Fruit fly (Drosophila melanogaster) whole organism, pupa: Measurements from ENCODE around the gene tna.

Experiments used
- CG10348 ChIP-seq: fragments of 200-800 bp; sonication (Bioruptor generic); IDR thresholded peaks from 2 replicates; pipeline ENCODE4 v1.3.6; 2022; ENCODE audit warnings: missing biosample characterization, missing genetic modification characterization
- CG12605 ChIP-seq: fragments of 200-800 bp; sonication (Bioruptor generic); IDR thresholded peaks from 2 replicates; pipeline ENCODE4 v1.3.6; 2022; ENCODE audit warnings: missing biosample characterization, missing genetic modification characterization
- CG13204 ChIP-seq: fragments of 200-800 bp; sonication (Bioruptor generic); optimal IDR thresholded peaks from 2 replicates; lab custom pipeline; 2018; ENCODE audit warnings: missing biosample characterization, mild to moderate bottlenecking, missing genetic modification characterization, moderate library complexity
- CG14655 ChIP-seq: fragments of 200-800 bp; sonication (Bioruptor generic); optimal IDR thresholded peaks from 3 replicates; lab custom pipeline; 2017; ENCODE audit warnings: mild to moderate bottlenecking, missing biosample characterization, missing genetic modification reagents, missing genetic modification characterization
- CG15710 ChIP-seq: fragments of 200-800 bp; sonication (Bioruptor generic); optimal IDR thresholded peaks from 2 replicates; lab custom pipeline; 2018; ENCODE audit warnings: missing biosample characterization, mild to moderate bottlenecking, missing genetic modification characterization, moderate library complexity
- CG17806 ChIP-seq: fragments of 200-800 bp; sonication (Bioruptor generic); optimal IDR thresholded peaks from 2 replicates; lab custom pipeline; 2018; ENCODE audit warnings: missing biosample characterization, mild to moderate bottlenecking, missing genetic modification characterization, moderate library complexity
- CG32121 ChIP-seq: fragments of 200-800 bp; sonication (Bioruptor generic); IDR thresholded peaks from 2 replicates; pipeline ENCODE4 v1.3.6; 2022; ENCODE audit warnings: missing biosample characterization, missing genetic modification characterization
- CG34367 ChIP-seq: fragments of 200-800 bp; sonication (Bioruptor generic); optimal IDR thresholded peaks from 2 replicates; lab custom pipeline; 2018; ENCODE audit warnings: missing biosample characterization, mild to moderate bottlenecking, missing genetic modification characterization
- CG4496 ChIP-seq: fragments of 200-800 bp; sonication (Bioruptor generic); IDR thresholded peaks from 3 replicates; pipeline ENCODE4 v1.3.6; 2022; ENCODE audit warnings: missing biosample characterization, missing genetic modification characterization
- CG8159 ChIP-seq: fragments of 200-800 bp; sonication (Bioruptor generic); optimal IDR thresholded peaks from 3 replicates; lab custom pipeline; 2018; ENCODE audit warnings: missing biosample characterization, mild to moderate bottlenecking, missing genetic modification characterization, moderate library complexity
- CG8301 ChIP-seq: fragments of 200-800 bp; sonication (Bioruptor generic); optimal IDR thresholded peaks from 2 replicates; lab custom pipeline; 2018; ENCODE audit warnings: missing biosample characterization, mild to moderate bottlenecking, missing genetic modification characterization
- CG9948 ChIP-seq: fragments of 200-800 bp; sonication (Bioruptor generic); optimal IDR thresholded peaks from 2 replicates; lab custom pipeline; 2018; ENCODE audit warnings: missing biosample characterization, mild to moderate bottlenecking, missing genetic modification characterization, moderate library complexity
- D1 ChIP-seq: fragments of 200-800 bp; sonication (Bioruptor generic); optimal IDR thresholded peaks from 2 replicates; lab custom pipeline; 2018; ENCODE audit warnings: missing biosample characterization, mild to moderate bottlenecking, missing genetic modification characterization, moderate library complexity
- EcR ChIP-seq: fragments of 200-800 bp; sonication (Bioruptor generic); optimal IDR thresholded peaks from 3 replicates; lab custom pipeline; 2019; ENCODE audit warnings: missing biosample characterization, missing genetic modification characterization, mild to moderate bottlenecking, moderate library complexity, missing genetic modification reagents
- Ets98B ChIP-seq: fragments of 200-800 bp; sonication (Bioruptor generic); IDR thresholded peaks from 2 replicates; pipeline ENCODE4 v1.3.6; 2022; ENCODE audit warnings: missing biosample characterization, missing genetic modification characterization
- Pif1A ChIP-seq: fragments of 200-800 bp; sonication (Bioruptor generic); optimal IDR thresholded peaks from 3 replicates; lab custom pipeline; 2016; ENCODE audit warnings: missing biosample characterization, missing genetic modification characterization
- Pif1B ChIP-seq: fragments of 200-800 bp; sonication (Bioruptor generic); optimal IDR thresholded peaks from 3 replicates; lab custom pipeline; 2016; ENCODE audit warnings: missing biosample characterization, missing genetic modification characterization
- Snoo ChIP-seq: fragments of 200-800 bp; sonication (Bioruptor generic); optimal IDR thresholded peaks from 3 replicates; lab custom pipeline; 2017; ENCODE audit warnings: missing biosample characterization, mild to moderate bottlenecking, missing genetic modification characterization, inconsistent platforms
- fd96Ca ChIP-seq: fragments of 200-800 bp; sonication (Bioruptor generic); IDR thresholded peaks from 3 replicates; pipeline ENCODE4 v1.3.6; 2022; ENCODE audit warnings: missing biosample characterization, missing genetic modification characterization
- gl ChIP-seq: fragments of 200-800 bp; sonication (Bioruptor generic); optimal IDR thresholded peaks from 2 replicates; lab custom pipeline; 2018; ENCODE audit warnings: missing biosample characterization, mild to moderate bottlenecking, missing genetic modification characterization
- rn ChIP-seq: fragments of 200-800 bp; sonication (Bioruptor generic); IDR thresholded peaks from 2 replicates; pipeline ENCODE4 v1.3.6; 2022; ENCODE audit warnings: missing biosample characterization, missing genetic modification characterization

The tna gene

dm6 chr3L:10898256-10898735 lies 63.0 kb downstream of the tna start:
- TF ChIP-seq fd96Ca (no peak), CG13204 (GFP tag; lab: Kevin White, UChicago) (peak; percentile 14), Ets98B (no peak), CG17806 (tag; lab: Kevin White, UChicago) (no peak), D1 (no peak), gl (tag; lab: Kevin White, UChicago) (peak; percentile 37), CG8159 (peak; percentile 16), CG14655 (GFP tag; lab: Kevin White, UChicago) (no peak)

dm6 chr3L:10899087-10899511 lies 63.8 kb downstream of the tna start, which contains the start of gene Aps:
Gene Aps (minus strand): TSS chr3L:10899123.
- TF ChIP-seq CG4496 (peak; percentile 26; the same call in 1 of the 3 replicates), CG12605 (GFP tag; lab: Robert Waterston, UW) (no peak), Pif1B (peak; percentile 16), CG8301 (tag; lab: Kevin White, UChicago) (no peak), CG9948 (tag; lab: Kevin White, UChicago) (no peak), CG14655 (GFP tag; lab: Kevin White, UChicago) (no peak)

DNA sequence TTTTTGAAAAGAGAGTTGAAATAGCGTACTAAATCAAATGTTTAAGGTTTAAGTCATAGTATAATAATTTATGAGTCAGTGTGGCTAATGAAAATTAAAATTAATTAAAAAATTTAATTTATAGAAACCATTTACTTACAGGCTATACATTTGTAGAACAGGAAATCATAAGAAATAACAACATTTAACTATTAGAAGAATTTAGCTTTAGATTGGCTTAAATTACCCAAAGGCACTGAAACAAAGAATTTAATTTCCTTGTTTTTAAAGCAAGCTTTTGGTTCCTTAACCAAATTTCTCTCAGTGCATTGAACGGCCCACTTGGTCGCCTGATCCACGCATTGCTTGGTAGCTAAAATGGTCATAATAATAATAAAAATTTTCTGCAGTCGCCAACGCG lies 68.1 kb downstream of the tna start:
- TF ChIP-seq CG8301 (tag; lab: Kevin White, UChicago) (peak; percentile 56), Pif1B (no peak), CG12605 (GFP tag; lab: Robert Waterston, UW) (no peak), CG10348 (GFP tag; lab: Robert Waterston, UW) (no peak), Snoo (tag; lab: Kevin White, UChicago) (peak; percentile 20), CG8159 (peak; percentile 5), CG9948 (tag; lab: Kevin White, UChicago) (peak; percentile 59), CG14655 (GFP tag; lab: Kevin White, UChicago) (peak; percentile 81)

DNA sequence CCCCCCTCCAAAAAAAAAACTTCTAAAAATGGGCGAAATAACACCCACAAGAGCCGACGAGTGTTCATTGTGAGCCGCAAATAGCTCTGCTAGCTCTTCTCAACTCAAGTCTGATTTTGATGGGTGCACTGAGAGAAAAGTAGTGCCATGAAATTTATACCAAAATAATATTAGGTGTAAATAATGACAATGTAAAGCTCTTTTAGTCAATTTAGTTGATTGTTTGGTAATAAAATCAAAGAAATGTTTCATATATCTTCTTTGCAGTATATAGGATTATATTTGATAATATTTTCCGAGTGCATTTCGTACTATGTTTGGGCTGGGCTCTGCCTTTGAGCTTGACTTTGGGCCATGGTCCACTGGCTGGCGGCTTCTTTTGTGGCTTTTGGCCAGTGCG lies 69.4 kb downstream of the tna start:
- TF ChIP-seq CG17806 (tag; lab: Kevin White, UChicago): peak; percentile 63
- TF ChIP-seq CG8301 (tag; lab: Kevin White, UChicago): peak; percentile 51
- peak; percentile 62 for TF ChIP-seq CG9948 (tag; lab: Kevin White, UChicago)
- peak; percentile 63 for TF ChIP-seq CG8159
- peak; percentile 1 for TF ChIP-seq gl (tag; lab: Kevin White, UChicago)
- TF ChIP-seq CG4496: peak; percentile 15; the same call in 1 of the 3 replicates
- TF ChIP-seq Ets98B: peak; percentile 32; the same call in 1 of the 2 replicates
- no peak for TF ChIP-seq Pif1B
- TF ChIP-seq CG32121 (GFP tag; lab: Robert Waterston, UW): no peak
- TF ChIP-seq EcR (GFP tag; lab: Kevin White, UChicago): no peak
- peak; percentile 63 for TF ChIP-seq CG14655 (GFP tag; lab: Kevin White, UChicago)

dm6 chr3L:10909612-10910011 lies 74.3 kb downstream of the tna start:
- peak; percentile 5 for TF ChIP-seq CG14655 (GFP tag; lab: Kevin White, UChicago)
- TF ChIP-seq Snoo (tag; lab: Kevin White, UChicago): no peak
- TF ChIP-seq CG8159: peak; percentile 19
- TF ChIP-seq, all 21 proteins: peak for 2

DNA sequence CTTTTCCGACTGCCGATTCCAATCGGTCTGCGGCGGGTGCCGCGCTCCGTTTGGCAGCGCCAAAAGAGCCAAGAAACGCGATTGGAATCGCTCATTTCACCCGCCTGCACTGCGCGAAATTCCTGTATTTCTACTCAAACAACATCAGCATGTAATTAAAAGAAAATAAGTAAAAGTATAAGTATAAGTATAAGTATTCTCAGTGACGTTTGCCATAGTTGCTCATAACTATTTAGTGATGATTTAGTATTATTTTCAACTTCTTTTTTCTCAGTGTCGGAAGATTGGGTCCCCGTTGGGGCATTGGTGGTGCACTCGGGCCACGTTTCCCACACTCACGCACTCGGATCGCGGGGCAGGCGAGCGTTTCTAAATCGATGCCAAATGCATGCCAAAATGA lies 77.9 kb downstream of the tna start:
- TF ChIP-seq gl (tag; lab: Kevin White, UChicago) (no peak), CG10348 (GFP tag; lab: Robert Waterston, UW) (no peak; the same call in 1 of the 2 replicates), Ets98B (peak; percentile 92), fd96Ca (peak; percentile 88), rn (GFP tag; lab: Robert Waterston, UW) (peak; percentile 78), CG13204 (GFP tag; lab: Kevin White, UChicago) (no peak), CG8159 (peak; percentile 55), CG9948 (tag; lab: Kevin White, UChicago) (peak; percentile 47), CG17806 (tag; lab: Kevin White, UChicago) (peak; percentile 49), Pif1B (peak; percentile 50), CG32121 (GFP tag; lab: Robert Waterston, UW) (peak; percentile 89), CG4496 (peak; percentile 86), CG15710 (tag; lab: Kevin White, UChicago) (peak; percentile 58), EcR (GFP tag; lab: Kevin White, UChicago) (no peak), Snoo (tag; lab: Kevin White, UChicago) (peak; percentile 40), CG34367 (tag; lab: Kevin White, UChicago) (peak; percentile 54), CG12605 (GFP tag; lab: Robert Waterston, UW) (peak; percentile 79), CG14655 (GFP tag; lab: Kevin White, UChicago) (peak; percentile 62), CG8301 (tag; lab: Kevin White, UChicago) (peak; percentile 68), Pif1A (GFP tag; lab: Kevin White, UChicago) (peak; percentile 72), D1 (no peak)

dm6 chr3L:10917263-10917662 lies 81.9 kb downstream of the tna start:
- TF ChIP-seq CG12605 (GFP tag; lab: Robert Waterston, UW) (no peak), CG17806 (tag; lab: Kevin White, UChicago) (no peak), CG4496 (no peak), EcR (GFP tag; lab: Kevin White, UChicago) (no peak), CG34367 (tag; lab: Kevin White, UChicago) (no peak), Snoo (tag; lab: Kevin White, UChicago) (no peak), CG13204 (GFP tag; lab: Kevin White, UChicago) (no peak), CG10348 (GFP tag; lab: Robert Waterston, UW) (no peak), Pif1B (no peak), rn (GFP tag; lab: Robert Waterston, UW) (no peak), Pif1A (GFP tag; lab: Kevin White, UChicago) (no peak), CG15710 (tag; lab: Kevin White, UChicago) (no peak), CG8301 (tag; lab: Kevin White, UChicago) (no peak), Ets98B (no peak), CG14655 (GFP tag; lab: Kevin White, UChicago) (no peak), CG32121 (GFP tag; lab: Robert Waterston, UW) (no peak), CG8159 (no peak)
- TF ChIP-seq, all 21 proteins: peak for 0
